Worm (Caenorhabditis elegans) whole organism, L4 larva: ENCODE data around the gene D1014.5.
A peak's percentile ranks its signal among the peaks of the same experiment; 100 is the strongest.

Experiments
- D1046.2 ChIP-seq: fragments of 200-800 bp; sonication (Bioruptor generic); IDR thresholded peaks from 2 replicates; pipeline ENCODE4 v1.3.6; 2022; ENCODE audit warnings: missing genetic modification characterization, missing compliant biosample characterization
- F10B5.3 ChIP-seq: sonication (generic microtip); optimal IDR thresholded peaks from 2 replicates; lab custom pipeline; 2016; ENCODE audit warnings: mild to moderate bottlenecking, missing genetic modification characterization, missing compliant biosample characterization
- F26F4.8 ChIP-seq: fragments of 200-800 bp; sonication (Bioruptor generic); conservative IDR thresholded peaks from 2 replicates; pipeline ENCODE4 v1.3.6; 2022; ENCODE audit warnings: missing genetic modification characterization, missing compliant biosample characterization
- F44E2.7 ChIP-seq: fragments of 200-800 bp; sonication (Bioruptor generic); IDR thresholded peaks from 2 replicates; pipeline ENCODE4 v2.1.2; 2022; ENCODE audit warnings: missing genetic modification characterization, missing compliant biosample characterization
- T20F7.1 ChIP-seq: fragments of 200-800 bp; sonication (Bioruptor generic); optimal IDR thresholded peaks from 2 replicates; lab custom pipeline; 2018; ENCODE audit warnings: mild to moderate bottlenecking, missing genetic modification characterization, missing compliant biosample characterization
- aha-1 ChIP-seq: fragments of 150-350 bp; peaks from one replicate; lab custom pipeline; 2014; ENCODE audit warnings: missing biosample characterization, missing genetic modification characterization
- arid-1 ChIP-seq: fragments of 200-800 bp; sonication (Bioruptor generic); conservative IDR thresholded peaks from 2 replicates; pipeline ENCODE4 v1.3.6; 2022; ENCODE audit warnings: missing genetic modification reagents, missing genetic modification characterization, missing compliant biosample characterization
- ceh-20 ChIP-seq: fragments of 200-800 bp; sonication (Bioruptor generic); IDR thresholded peaks from 2 replicates; pipeline ENCODE4 v1.3.6; 2022; ENCODE audit warnings: missing genetic modification reagents, missing genetic modification characterization, missing compliant biosample characterization
- ceh-82 ChIP-seq: sonication (generic microtip); optimal IDR thresholded peaks from 2 replicates; lab custom pipeline; 2017; ENCODE audit warnings: missing biosample characterization, missing genetic modification characterization
- ctbp-1 ChIP-seq: fragments of 200-800 bp; sonication (Bioruptor generic); IDR thresholded peaks from 2 replicates; pipeline ENCODE4 v1.3.6; 2022; ENCODE audit warnings: missing genetic modification reagents, missing genetic modification characterization, missing compliant biosample characterization
- daf-16 ChIP-seq, 3 experiments: sonication (generic microtip); optimal IDR thresholded peaks; 2 replicates each; lab custom pipeline; 2016 to 2017; ENCODE audit warnings: missing genetic modification characterization in 3 of 3, missing genetic modification reagents in 3 of 3, mild to moderate bottlenecking in 2 of 3, missing compliant biosample characterization in 2 of 3, missing biosample characterization in 1 of 3, moderate library complexity in 1 of 3
- egl-27 ChIP-seq: sonication (generic microtip); optimal IDR thresholded peaks from 3 replicates; lab custom pipeline; 2017; ENCODE audit warnings: missing biosample characterization, missing genetic modification reagents, missing genetic modification characterization
- hlh-11 ChIP-seq: fragments of 200-800 bp; sonication (Bioruptor generic); optimal IDR thresholded peaks from 2 replicates; lab custom pipeline; 2018; ENCODE audit warnings: mild to moderate bottlenecking, missing genetic modification characterization, missing compliant biosample characterization
- lin-1 ChIP-seq: fragments of 200-800 bp; sonication (Bioruptor generic); IDR thresholded peaks from 2 replicates; pipeline ENCODE4 v1.3.6; 2022; ENCODE audit warnings: missing genetic modification reagents, missing genetic modification characterization, missing compliant biosample characterization
- lin-15B ChIP-seq: fragments of 150-350 bp; sonication (generic microtip); optimal IDR thresholded peaks from 3 replicates; lab custom pipeline; 2014; ENCODE audit warnings: missing biosample characterization, missing genetic modification characterization
- mdt-29 ChIP-seq: fragments of 200-800 bp; sonication (Bioruptor generic); IDR thresholded peaks from 2 replicates; pipeline ENCODE4 v1.3.6; 2022; ENCODE audit warnings: missing genetic modification reagents, missing genetic modification characterization, missing compliant biosample characterization
- mes-2 ChIP-seq: sonication (generic microtip); optimal IDR thresholded peaks from 2 replicates; lab custom pipeline; 2016; ENCODE audit warnings: missing genotype, mild to moderate bottlenecking, missing genetic modification characterization, missing compliant biosample characterization; ENCODE audit not compliant: poor library complexity, severe bottlenecking
- nhr-237 ChIP-seq: sonication (generic microtip); optimal IDR thresholded peaks from 2 replicates; lab custom pipeline; 2017; ENCODE audit warnings: missing biosample characterization, missing genetic modification characterization
- nhr-42 ChIP-seq: fragments of 200-800 bp; sonication (Bioruptor generic); IDR thresholded peaks from 2 replicates; pipeline ENCODE4 v1.3.6; 2022; ENCODE audit warnings: missing genetic modification characterization, missing compliant biosample characterization
- pha-4 ChIP-seq, 2 experiments: fragments of 150-350 bp in 1 of 2; fragments of 200-800 bp in 1 of 2; sonication (Bioruptor generic) in 1 of 2; IDR thresholded peaks in 1 of 2; optimal IDR thresholded peaks in 1 of 2; 2 replicates each; pipeline versions ENCODE4 v1.3.6 to Lab custom; 2014 to 2022; ENCODE audit warnings: missing genetic modification characterization in 2 of 2, missing genetic modification reagents in 2 of 2, missing biosample characterization in 1 of 2, missing compliant biosample characterization in 1 of 2
- saeg-2 ChIP-seq: fragments of 200-800 bp; sonication (Bioruptor generic); IDR thresholded peaks from 2 replicates; pipeline ENCODE4 v1.3.6; 2022; ENCODE audit warnings: missing genetic modification reagents, missing genetic modification characterization, missing compliant biosample characterization
- spr-1 ChIP-seq: sonication (generic microtip); optimal IDR thresholded peaks from 2 replicates; lab custom pipeline; 2016; ENCODE audit warnings: mild to moderate bottlenecking, missing genetic modification characterization, missing compliant biosample characterization
- spr-3 ChIP-seq: fragments of 200-800 bp; sonication (Bioruptor generic); optimal IDR thresholded peaks from 2 replicates; lab custom pipeline; 2018; ENCODE audit warnings: mild to moderate bottlenecking, missing genetic modification characterization, missing compliant biosample characterization
- unc-62 ChIP-seq, 3 experiments: fragments of 150-350 bp in 1 of 3; sonication (generic microtip); optimal IDR thresholded peaks in 2 of 3; peaks in 1 of 3; 1 replicate in 1 of 3; 2 replicates in 2 of 3; lab custom pipeline; 2014 to 2017; ENCODE audit warnings: missing biosample characterization in 3 of 3, missing genetic modification characterization in 3 of 3, missing genetic modification reagents in 3 of 3, missing genotype in 1 of 3
- zag-1 ChIP-seq: fragments of 150-350 bp; optimal IDR thresholded peaks from 2 replicates; lab custom pipeline; 2014; ENCODE audit warnings: missing biosample characterization, missing genetic modification characterization
- zip-2 ChIP-seq: fragments of 150-350 bp; optimal IDR thresholded peaks from 2 replicates; lab custom pipeline; 2014; ENCODE audit warnings: missing biosample characterization, missing genetic modification characterization
- ztf-7 ChIP-seq: fragments of 150-350 bp; optimal IDR thresholded peaks from 2 replicates; lab custom pipeline; 2014; ENCODE audit warnings: missing biosample characterization, missing genetic modification characterization

D1014.5 gene

DNA sequence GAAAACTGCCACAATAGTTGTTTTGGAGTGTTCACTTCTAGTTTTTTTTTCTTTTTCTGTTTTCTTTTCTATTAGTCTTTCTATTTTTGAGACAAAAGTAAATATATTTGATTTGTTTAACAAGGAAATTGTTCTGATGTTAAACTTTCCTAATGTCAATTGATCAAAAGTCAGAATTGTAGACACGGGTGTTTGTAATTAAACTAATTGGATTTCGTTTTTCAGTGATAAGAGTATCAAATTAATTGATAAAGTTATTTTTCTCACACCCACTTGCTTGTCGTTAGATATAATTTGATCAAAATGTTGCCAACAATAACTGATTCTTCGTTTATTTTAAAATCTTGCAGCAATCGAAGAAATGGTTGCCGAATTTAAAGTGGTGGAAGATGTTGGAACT is 39.7 kb downstream of the D1014.5 start:
- TF ChIP-seq daf-16 (GFP tag; optimal IDR thresholded peaks at IDR 0.05; lab: Kevin White, UChicago) (no peak), daf-16 (tag; optimal IDR thresholded peaks at IDR 0.05; lab: Kevin White, UChicago) (peak; percentile 53), unc-62 (GFP tag; optimal IDR thresholded peaks at IDR 0.05 in 1 of 2; lab: Kevin White, UChicago) (no peak), unc-62 (tag; optimal IDR thresholded peaks at IDR 0.05; lab: Kevin White, UChicago) (no peak)

DNA sequence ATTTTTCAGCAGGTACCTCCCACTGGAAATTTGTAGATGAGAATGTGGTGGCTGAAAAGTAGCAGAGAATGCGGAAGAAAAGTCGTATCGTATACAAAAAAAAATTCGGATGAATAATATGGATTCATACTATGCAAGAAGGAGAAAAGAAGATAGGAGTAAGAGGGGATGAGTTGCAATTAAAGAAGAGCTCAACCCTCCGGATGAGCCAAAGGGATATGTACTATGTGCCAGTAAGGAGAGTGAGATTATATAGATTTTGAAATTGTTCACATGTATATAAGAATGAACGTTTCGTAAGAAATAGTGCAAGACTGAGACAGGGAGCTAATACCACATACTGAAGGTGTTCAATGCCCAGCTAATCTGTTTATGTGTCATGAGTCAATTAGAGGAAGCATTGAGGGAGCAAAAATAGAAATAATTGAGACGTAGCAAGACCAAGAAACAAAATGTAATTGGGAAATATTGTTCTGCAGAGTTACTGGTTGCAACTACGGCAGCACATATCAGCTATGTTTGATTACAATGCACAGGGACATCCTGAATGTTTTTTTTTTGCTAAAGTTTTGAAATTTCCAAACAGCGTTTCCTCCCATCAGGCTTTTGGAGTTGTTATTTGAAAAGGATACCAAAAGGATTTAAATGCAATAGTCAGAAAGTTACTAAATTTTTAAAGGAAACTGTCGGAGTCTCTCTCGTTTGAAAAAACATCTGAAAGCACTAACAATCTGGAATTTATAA is 44.9 kb downstream of the D1014.5 start, which contains the start of gene F20D6.8:
TSS of gene F20D6.8 (minus strand) at position 51 of the 744 bp plus-strand sequence.
- TF ChIP-seq arid-1 (GFP tag; lab: Robert Waterston, UW) (no peak), unc-62 (GFP tag; optimal IDR thresholded peaks at IDR 0.05 in 1 of 2; lab: Kevin White, UChicago) (peak in 1 of 2 experiments; percentile 92), unc-62 (tag; optimal IDR thresholded peaks at IDR 0.05; lab: Kevin White, UChicago) (no peak)

- no peak for TF ChIP-seq nhr-237 (tag; lab: Kevin White, UChicago)
- peak; percentile 99 for TF ChIP-seq aha-1
Measured at ce11 chrV:8169150-8169549, 45.7 kb downstream of the D1014.5 start.

DNA sequence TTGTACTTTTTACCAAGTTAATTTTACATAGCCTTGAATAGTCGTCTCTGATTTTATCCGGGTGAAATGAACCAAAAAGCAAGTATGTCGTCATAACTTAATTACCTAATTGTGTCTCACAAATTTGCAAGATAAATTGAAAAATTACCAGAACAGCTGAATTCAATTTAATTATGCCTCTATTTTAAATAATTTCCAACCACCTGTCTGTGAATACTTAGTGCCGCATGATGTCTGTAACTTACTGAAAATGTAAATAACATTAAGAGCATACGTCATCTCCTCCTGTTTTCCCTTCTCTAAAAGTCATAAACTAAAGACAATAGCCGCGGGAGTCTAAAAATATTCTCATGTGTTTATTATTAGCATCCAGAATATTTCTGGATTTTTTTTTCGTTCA is 46.8 kb downstream of the D1014.5 start:
- TF ChIP-seq zip-2 (no peak), pha-4 (GFP tag; IDR thresholded peaks at IDR 0.05; lab: Robert Waterston, UW) (no peak), pha-4 (tag; optimal IDR thresholded peaks at IDR 0.05; lab: Kevin White, UChicago) (no peak), saeg-2 (GFP tag; lab: Robert Waterston, UW) (no peak), T20F7.1 (no peak), ceh-82 (tag; lab: Kevin White, UChicago) (no peak)

- TF ChIP-seq hlh-11 (tag; lab: Kevin White, UChicago) (no peak), ztf-7 (tag; lab: Kevin White, UChicago) (no peak), F10B5.3 (tag; lab: Kevin White, UChicago) (no peak), lin-15B (tag; lab: Kevin White, UChicago) (no peak), nhr-42 (GFP tag; lab: Robert Waterston, UW) (no peak), spr-1 (tag; lab: Kevin White, UChicago) (no peak), mdt-29 (no peak), ceh-20 (GFP tag; lab: Robert Waterston, UW) (no peak), D1046.2 (no peak), lin-1 (GFP tag; lab: Robert Waterston, UW) (no peak), F26F4.8 (GFP tag; lab: Robert Waterston, UW) (no peak), zag-1 (tag; lab: Kevin White, UChicago) (no peak), F44E2.7 (GFP tag; lab: Robert Waterston, UW) (no peak), spr-3 (GFP tag; lab: Kevin White, UChicago) (no peak), ctbp-1 (GFP tag; lab: Robert Waterston, UW) (no peak), saeg-2 (GFP tag; lab: Robert Waterston, UW) (no peak), arid-1 (GFP tag; lab: Robert Waterston, UW) (no peak), egl-27 (tag; lab: Kevin White, UChicago) (no peak), mes-2 (tag; lab: Kevin White, UChicago) (no peak)
Measured at ce11 chrV:8171688-8172087, 48.2 kb downstream of the D1014.5 start.
